Worm (Caenorhabditis elegans) whole organism, L3 larva: ENCODE measurements around the gene F44G3.7.

Experiments
- ZK546.5 ChIP-seq: sonication (generic microtip); optimal IDR thresholded peaks from 2 replicates; lab custom pipeline; 2017; ENCODE audit warnings: missing biosample characterization, missing genetic modification characterization
- aly-2 ChIP-seq: fragments of 150-350 bp; optimal IDR thresholded peaks from 2 replicates; lab custom pipeline; 2014; ENCODE audit warnings: missing biosample characterization, missing genetic modification characterization
- ceh-28 ChIP-seq: fragments of 150-350 bp; optimal IDR thresholded peaks from 2 replicates; lab custom pipeline; 2014; ENCODE audit warnings: missing biosample characterization, missing genetic modification reagents, missing genetic modification characterization
- ceh-9 ChIP-seq: sonication (generic microtip); optimal IDR thresholded peaks from 2 replicates; lab custom pipeline; 2018; ENCODE audit warnings: missing biosample characterization, missing genetic modification characterization
- daf-12 ChIP-seq: fragments of 150-350 bp; optimal IDR thresholded peaks from 2 replicates; lab custom pipeline; 2014; ENCODE audit warnings: missing biosample characterization, missing genetic modification reagents, missing genetic modification characterization
- egl-27 ChIP-seq: sonication (generic microtip); optimal IDR thresholded peaks from 4 replicates; lab custom pipeline; 2017; ENCODE audit warnings: missing biosample characterization, missing genetic modification reagents, missing genetic modification characterization
- elt-1 ChIP-seq: fragments of 150-350 bp; optimal IDR thresholded peaks from 2 replicates; lab custom pipeline; 2014; ENCODE audit warnings: missing biosample characterization, missing genetic modification characterization
- elt-2 ChIP-seq: sonication (generic microtip); optimal IDR thresholded peaks from 2 replicates; lab custom pipeline; 2016; ENCODE audit warnings: missing genetic modification reagents, mild to moderate bottlenecking, missing genetic modification characterization, missing compliant biosample characterization
- elt-3 ChIP-seq, 3 experiments: fragments of 150-350 bp in 1 of 3; sonication (generic microtip) in 2 of 3; optimal IDR thresholded peaks; 2 replicates in 2 of 3; 4 replicates in 1 of 3; lab custom pipeline; 2014 to 2017; ENCODE audit warnings: missing biosample characterization in 3 of 3, missing genetic modification characterization in 3 of 3
- eor-1 ChIP-seq, 2 experiments: fragments of 150-350 bp; optimal IDR thresholded peaks; 2 replicates each; lab custom pipeline; 2014 to 2018; ENCODE audit warnings: missing biosample characterization in 2 of 2, missing genetic modification characterization in 2 of 2
- fkh-10 ChIP-seq: sonication (generic microtip); optimal IDR thresholded peaks from 2 replicates; lab custom pipeline; 2017; ENCODE audit warnings: missing biosample characterization, missing genetic modification reagents, missing genetic modification characterization
- fkh-2 ChIP-seq: fragments of 150-350 bp; optimal IDR thresholded peaks from 2 replicates; lab custom pipeline; 2014; ENCODE audit warnings: missing biosample characterization, missing genetic modification reagents, missing genetic modification characterization
- fos-1 ChIP-seq: fragments of 150-350 bp; optimal IDR thresholded peaks from 2 replicates; lab custom pipeline; 2014; ENCODE audit warnings: missing biosample characterization, missing genetic modification characterization
- hmg-11 ChIP-seq: sonication (generic microtip); optimal IDR thresholded peaks from 2 replicates; lab custom pipeline; 2016; ENCODE audit warnings: missing genetic modification characterization, missing compliant biosample characterization
- jun-1 ChIP-seq: fragments of 150-350 bp; optimal IDR thresholded peaks from 2 replicates; lab custom pipeline; 2014; ENCODE audit warnings: missing biosample characterization, missing genetic modification reagents, missing genetic modification characterization
- lin-15B ChIP-seq: fragments of 150-350 bp; optimal IDR thresholded peaks from 2 replicates; lab custom pipeline; 2014; ENCODE audit warnings: missing biosample characterization, missing genetic modification characterization
- lin-39 ChIP-seq: fragments of 150-350 bp; optimal IDR thresholded peaks from 2 replicates; lab custom pipeline; 2018; ENCODE audit warnings: missing biosample characterization, missing genetic modification reagents, missing genetic modification characterization
- mdl-1 ChIP-seq: fragments of 150-350 bp; optimal IDR thresholded peaks from 2 replicates; lab custom pipeline; 2014; ENCODE audit warnings: missing biosample characterization, missing genetic modification characterization
- mml-1 ChIP-seq: fragments of 150-350 bp; sonication (generic microtip); optimal IDR thresholded peaks from 3 replicates; lab custom pipeline; 2014; ENCODE audit warnings: missing biosample characterization, missing genetic modification characterization
- nfya-1 ChIP-seq: sonication (generic microtip); optimal IDR thresholded peaks from 2 replicates; lab custom pipeline; 2017; ENCODE audit warnings: missing genetic modification characterization, mild to moderate bottlenecking, missing compliant biosample characterization, antibody characterized with exemption, moderate library complexity; ENCODE audit not compliant: insufficient read depth
- nhr-12 ChIP-seq: fragments of 150-350 bp; optimal IDR thresholded peaks from 2 replicates; lab custom pipeline; 2014; ENCODE audit warnings: missing biosample characterization, missing genetic modification characterization
- nhr-23 ChIP-seq: fragments of 150-350 bp; optimal IDR thresholded peaks from 2 replicates; lab custom pipeline; 2014; ENCODE audit warnings: missing biosample characterization, missing genetic modification reagents, missing genetic modification characterization
- nhr-237 ChIP-seq: fragments of 150-350 bp; optimal IDR thresholded peaks from 2 replicates; lab custom pipeline; 2014; ENCODE audit warnings: missing biosample characterization, missing genetic modification characterization
- nhr-25 ChIP-seq: sonication (generic microtip); optimal IDR thresholded peaks from 2 replicates; lab custom pipeline; 2017; ENCODE audit warnings: missing biosample characterization, missing genetic modification characterization
- nhr-67 ChIP-seq: fragments of 150-350 bp; optimal IDR thresholded peaks from 2 replicates; lab custom pipeline; 2014; ENCODE audit warnings: missing biosample characterization, missing genetic modification characterization
- nhr-76 ChIP-seq: fragments of 150-350 bp; sonication (generic microtip); optimal IDR thresholded peaks from 5 replicates; lab custom pipeline; 2014; ENCODE audit warnings: missing biosample characterization, missing genetic modification characterization
- nhr-77 ChIP-seq: fragments of 150-350 bp; optimal IDR thresholded peaks from 2 replicates; lab custom pipeline; 2014; ENCODE audit warnings: missing biosample characterization, missing genetic modification characterization
- pha-4 ChIP-seq: fragments of 150-350 bp; optimal IDR thresholded peaks from 2 replicates; lab custom pipeline; 2014; ENCODE audit warnings: missing biosample characterization, missing genetic modification reagents, missing genetic modification characterization
- skn-1 ChIP-seq: fragments of 150-350 bp; optimal IDR thresholded peaks from 2 replicates; lab custom pipeline; 2014; ENCODE audit warnings: missing biosample characterization, missing genetic modification characterization
- snpc-4 ChIP-seq: fragments of 150-350 bp; optimal IDR thresholded peaks from 2 replicates; lab custom pipeline; 2014; ENCODE audit warnings: missing biosample characterization, missing genetic modification characterization
- tbx-2 ChIP-seq: sonication (generic microtip); optimal IDR thresholded peaks from 2 replicates; lab custom pipeline; 2016; ENCODE audit warnings: mild to moderate bottlenecking, missing genetic modification characterization, missing compliant biosample characterization
- unc-39 ChIP-seq: sonication (generic microtip); optimal IDR thresholded peaks from 4 replicates; lab custom pipeline; 2017; ENCODE audit warnings: missing biosample characterization, missing genetic modification characterization
- unc-62 ChIP-seq: fragments of 150-350 bp; sonication (generic microtip); optimal IDR thresholded peaks from 4 replicates; lab custom pipeline; 2014; ENCODE audit warnings: missing biosample characterization, missing genetic modification reagents, missing genetic modification characterization
- zag-1 ChIP-seq: fragments of 150-350 bp; optimal IDR thresholded peaks from 2 replicates; lab custom pipeline; 2014; ENCODE audit warnings: missing biosample characterization, missing genetic modification characterization
- ztf-4 ChIP-seq: fragments of 150-350 bp; optimal IDR thresholded peaks from 2 replicates; lab custom pipeline; 2014; ENCODE audit warnings: missing biosample characterization, missing genetic modification characterization

Gene F44G3.7

DNA sequence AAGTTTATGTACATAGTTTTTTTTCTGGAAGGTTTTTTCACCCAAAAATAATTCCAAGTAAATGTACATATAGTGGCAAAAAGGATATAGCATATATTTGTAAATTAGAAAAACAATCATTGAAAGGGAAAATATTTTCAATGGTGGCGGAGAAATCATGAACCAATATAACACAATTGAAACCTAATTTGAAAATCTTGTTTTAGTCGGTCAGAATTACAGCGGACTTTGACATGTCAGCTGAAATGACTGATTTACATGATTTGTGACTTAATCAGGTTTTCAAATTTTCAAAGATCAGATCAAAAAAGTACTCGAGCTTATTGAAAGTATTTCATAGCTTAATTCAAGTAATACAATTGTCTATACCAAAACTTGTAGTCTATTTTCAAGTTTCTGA is 34.8 kb upstream of the F44G3.7 start, which contains the start of gene K05D4.9:
K05D4.9 (minus strand) TSS at position 101 of the 400 bp plus-strand sequence.
- TF ChIP-seq nhr-23 (tag; lab: Kevin White, UChicago) = no peak
- TF ChIP-seq skn-1 (tag; lab: Kevin White, UChicago) = no peak
- no peak for TF ChIP-seq nhr-67 (tag; lab: Kevin White, UChicago)
- no peak for TF ChIP-seq nhr-25 (tag; lab: Kevin White, UChicago)
- no peak for TF ChIP-seq fkh-10 (GFP tag; lab: Kevin White, UChicago)
- no peak for TF ChIP-seq elt-2 (tag; lab: Kevin White, UChicago)
- no peak for TF ChIP-seq nfya-1 (tag; lab: Kevin White, UChicago)
- TF ChIP-seq unc-39 (tag; lab: Kevin White, UChicago) = no peak
- no peak for TF ChIP-seq nhr-77
- TF ChIP-seq pha-4 (tag; lab: Kevin White, UChicago) = no peak
- TF ChIP-seq lin-15B (tag; lab: Kevin White, UChicago) = no peak
- no peak for TF ChIP-seq ceh-28
- no peak for TF ChIP-seq aly-2 (tag; lab: Kevin White, UChicago)
- no peak for TF ChIP-seq egl-27 (tag; lab: Kevin White, UChicago)
- TF ChIP-seq mml-1 (tag; lab: Kevin White, UChicago) = no peak
- TF ChIP-seq zag-1 (tag; lab: Kevin White, UChicago) = no peak
- no peak for TF ChIP-seq daf-12 (tag; lab: Kevin White, UChicago)
- no peak for TF ChIP-seq tbx-2 (tag; lab: Kevin White, UChicago)
- TF ChIP-seq, all 47 proteins: peak for 0

DNA sequence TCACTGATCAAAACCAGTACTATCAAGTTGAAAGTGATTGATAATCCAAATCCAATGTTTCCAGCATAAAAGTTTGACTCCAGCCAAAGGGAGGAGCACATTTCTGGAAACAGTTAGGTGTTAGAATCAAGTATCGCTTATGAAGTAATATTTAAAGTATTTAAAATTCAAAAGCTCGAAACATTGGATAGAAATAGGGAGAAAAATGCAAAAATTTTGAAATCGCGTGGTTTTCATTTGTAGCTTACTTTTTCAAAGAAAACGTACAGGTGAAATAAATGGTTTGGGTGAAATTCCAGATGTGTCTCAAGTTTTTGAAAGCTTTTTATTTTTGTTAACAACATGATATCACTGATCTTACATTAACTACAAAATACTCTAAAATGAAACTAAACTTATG is 32.1 kb upstream of the F44G3.7 start, which contains the start of gene str-111:
str-111 (minus strand) TSS at position 101 of the 400 bp plus-strand sequence.
- TF ChIP-seq zag-1 (tag; lab: Kevin White, UChicago) (no peak), elt-2 (tag; lab: Kevin White, UChicago) (no peak), fos-1 (tag; lab: Kevin White, UChicago) (no peak), daf-12 (tag; lab: Kevin White, UChicago) (no peak), eor-1 (tag; optimal IDR thresholded peaks at IDR 0.05; lab: Kevin White, UChicago) (no peak), elt-3 (tag; optimal IDR thresholded peaks at IDR 0.05; lab: Kevin White, UChicago) (no peak), jun-1 (tag; lab: Kevin White, UChicago) (no peak), nhr-76 (tag; lab: Kevin White, UChicago) (no peak), lin-39 (tag; lab: Kevin White, UChicago) (no peak), fkh-2 (tag; lab: Kevin White, UChicago) (no peak), nhr-12 (tag; lab: Kevin White, UChicago) (no peak), mdl-1 (tag; lab: Kevin White, UChicago) (no peak), ztf-4 (tag; lab: Kevin White, UChicago) (no peak), nhr-67 (tag; lab: Kevin White, UChicago) (no peak), unc-62 (no peak)

DNA sequence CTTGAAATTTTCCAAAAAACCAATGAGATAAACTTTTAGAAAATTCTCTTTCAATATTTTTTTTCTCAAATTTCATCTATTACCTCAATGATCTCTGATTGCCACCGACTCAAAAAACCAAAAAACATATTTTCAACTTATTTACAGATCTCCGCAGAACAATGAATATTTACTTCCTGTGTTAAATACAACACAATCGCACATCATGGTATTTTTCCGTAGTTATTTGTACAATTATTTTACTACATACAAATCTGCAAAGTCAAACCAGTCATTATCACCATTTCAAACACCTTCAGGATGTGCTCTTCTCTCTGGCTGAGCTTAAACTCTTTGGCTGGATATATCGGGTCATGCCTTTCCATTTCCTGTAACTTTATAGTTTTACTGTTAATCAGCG is 29.0 kb upstream of the F44G3.7 start, which contains the start of gene str-108:
str-108 (plus strand) TSS at position 301 of the 400 bp plus-strand sequence.
- TF ChIP-seq tbx-2 (tag; lab: Kevin White, UChicago) (no peak), egl-27 (tag; lab: Kevin White, UChicago) (no peak), snpc-4 (tag; lab: Kevin White, UChicago) (no peak)

- no peak for TF ChIP-seq hmg-11 (tag; lab: Kevin White, UChicago)
- no peak for TF ChIP-seq nhr-76 (tag; lab: Kevin White, UChicago)
- no peak for TF ChIP-seq nhr-237 (tag; lab: Kevin White, UChicago)
- no peak for TF ChIP-seq fkh-10 (GFP tag; lab: Kevin White, UChicago)
- TF ChIP-seq nhr-12 (tag; lab: Kevin White, UChicago) = no peak
- no peak for TF ChIP-seq ZK546.5 (tag; lab: Kevin White, UChicago)
These were observed 26.8 kb upstream of the F44G3.7 start, which contains the start of gene F10A3.12 for ce11 chrV:16163719-16164118. TSS of gene F10A3.12 (plus strand) at chrV:16164019.

DNA sequence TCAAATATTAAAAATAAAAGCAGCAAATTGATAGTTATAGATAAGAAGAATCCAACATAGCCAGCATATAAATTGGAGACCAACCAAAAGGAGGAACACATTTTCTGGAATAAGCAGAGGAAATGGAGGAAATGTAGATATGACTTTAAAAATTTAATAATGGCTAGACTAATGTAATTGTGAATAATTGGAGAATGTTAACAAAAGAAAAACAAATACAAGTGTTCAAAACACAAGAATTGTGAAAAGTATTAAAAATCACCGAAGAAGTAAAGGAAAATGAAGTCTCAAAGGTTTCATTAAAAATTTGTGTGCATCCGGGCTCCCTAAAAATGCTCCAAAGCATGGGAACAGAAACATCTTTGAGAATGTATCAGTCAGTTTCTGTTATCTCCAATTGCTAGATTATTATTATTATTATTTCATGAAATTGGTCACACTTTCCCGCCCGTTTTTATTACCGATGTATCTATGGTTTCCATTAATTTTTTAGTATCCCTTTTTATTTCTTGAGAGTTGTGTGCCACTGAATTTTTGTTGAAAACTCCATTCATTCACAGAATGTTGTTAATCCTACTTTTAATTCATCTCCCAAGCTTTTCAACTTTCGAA is 25.3 kb upstream of the F44G3.7 start, which contains the start of the genes str-109 and F10A3.11:
str-109 (minus strand) TSS at position 101 of the 612 bp plus-strand sequence.
F10A3.11 (plus strand) TSS at position 562 of the 612 bp plus-strand sequence.
- TF ChIP-seq mdl-1 (tag; lab: Kevin White, UChicago) (no peak), nhr-23 (tag; lab: Kevin White, UChicago) (no peak), pha-4 (tag; lab: Kevin White, UChicago) (no peak), elt-1 (tag; lab: Kevin White, UChicago) (no peak), lin-15B (tag; lab: Kevin White, UChicago) (no peak), ztf-4 (tag; lab: Kevin White, UChicago) (no peak), nfya-1 (tag; lab: Kevin White, UChicago) (no peak), fkh-10 (GFP tag; lab: Kevin White, UChicago) (no peak), ceh-9 (tag; lab: Kevin White, UChicago) (no peak), nhr-25 (tag; lab: Kevin White, UChicago) (no peak), lin-39 (tag; lab: Kevin White, UChicago) (no peak), elt-2 (tag; lab: Kevin White, UChicago) (no peak), unc-62 (no peak)
